Fruit fly (Drosophila melanogaster) whole organism, embryonic: ENCODE data around the gene CG7071.

Experiments used
- Abd-B ChIP-seq: fragments of 200-800 bp; sonication (Bioruptor generic); optimal IDR thresholded peaks from 2 replicates; lab custom pipeline; 2018; ENCODE audit warnings: missing biosample characterization, mild to moderate bottlenecking, missing genetic modification characterization, moderate library complexity
- CG12104 ChIP-seq: fragments of 200-800 bp; sonication (Bioruptor generic); optimal IDR thresholded peaks from 3 replicates; lab custom pipeline; 2016; ENCODE audit warnings: missing biosample characterization, missing genetic modification characterization
- CG12236 ChIP-seq: fragments of 200-800 bp; sonication (Bioruptor generic); optimal IDR thresholded peaks from 2 replicates; lab custom pipeline; 2016; ENCODE audit warnings: missing biosample characterization, missing genetic modification characterization
- CG13287 ChIP-seq: fragments of 200-800 bp; sonication (Bioruptor generic); IDR thresholded peaks from 2 replicates; pipeline ENCODE4 v1.3.6; 2022; ENCODE audit warnings: missing biosample characterization, missing genetic modification characterization; ENCODE audit not compliant: partially characterized antibody
- CG14667 ChIP-seq: fragments of 200-800 bp; sonication (Bioruptor generic); IDR thresholded peaks from 2 replicates; pipeline ENCODE4 v1.3.6; 2022; ENCODE audit warnings: missing biosample characterization, missing genetic modification characterization
- CG14860 ChIP-seq: fragments of 200-800 bp; sonication (Bioruptor generic); IDR thresholded peaks from 3 replicates; pipeline ENCODE4 v1.3.6; 2022; ENCODE audit warnings: missing biosample characterization, missing genetic modification characterization; ENCODE audit not compliant: partially characterized antibody
- CG17186 ChIP-seq: fragments of 200-800 bp; sonication (Bioruptor generic); optimal IDR thresholded peaks from 3 replicates; lab custom pipeline; 2017; ENCODE audit warnings: missing biosample characterization, missing genetic modification reagents, missing genetic modification characterization
- CG2120 ChIP-seq: fragments of 200-800 bp; sonication (Bioruptor generic); optimal IDR thresholded peaks from 3 replicates; lab custom pipeline; 2016; ENCODE audit warnings: missing biosample characterization, missing genetic modification characterization
- CG2678 ChIP-seq: fragments of 200-800 bp; sonication (Bioruptor generic); optimal IDR thresholded peaks from 3 replicates; lab custom pipeline; 2019; ENCODE audit warnings: missing biosample characterization, mild to moderate bottlenecking, missing genetic modification characterization, moderate library complexity
- CG30403 ChIP-seq: fragments of 200-800 bp; sonication (Bioruptor generic); optimal IDR thresholded peaks from 3 replicates; lab custom pipeline; 2016; ENCODE audit warnings: missing biosample characterization, missing genetic modification characterization
- CG31365 ChIP-seq: fragments of 200-800 bp; sonication (Bioruptor generic); optimal IDR thresholded peaks from 2 replicates; lab custom pipeline; 2018; ENCODE audit warnings: missing biosample characterization, mild to moderate bottlenecking, missing genetic modification characterization
- CG5953 ChIP-seq: fragments of 200-800 bp; sonication (Bioruptor generic); IDR thresholded peaks from 2 replicates; pipeline ENCODE4 v1.3.6; 2022; ENCODE audit warnings: missing biosample characterization, missing genetic modification characterization
- CG6254 ChIP-seq: fragments of 200-800 bp; sonication (Bioruptor generic); optimal IDR thresholded peaks from 3 replicates; lab custom pipeline; 2017; ENCODE audit warnings: mild to moderate bottlenecking, missing biosample characterization, missing genetic modification reagents, missing genetic modification characterization
- CG6765 ChIP-seq: fragments of 200-800 bp; sonication (Bioruptor generic); optimal IDR thresholded peaks from 3 replicates; lab custom pipeline; 2017; ENCODE audit warnings: missing biosample characterization, mild to moderate bottlenecking, missing genetic modification characterization
- CG7745 ChIP-seq: fragments of 200-800 bp; sonication (Bioruptor generic); optimal IDR thresholded peaks from 2 replicates; lab custom pipeline; 2018; ENCODE audit warnings: missing biosample characterization, mild to moderate bottlenecking, missing genetic modification characterization, moderate library complexity
- CG9609 ChIP-seq: fragments of 200-800 bp; sonication (Bioruptor generic); optimal IDR thresholded peaks from 3 replicates; lab custom pipeline; 2016; ENCODE audit warnings: missing biosample characterization, missing genetic modification characterization
- CG9727 ChIP-seq: fragments of 200-800 bp; sonication (Bioruptor generic); optimal IDR thresholded peaks from 3 replicates; lab custom pipeline; 2017; ENCODE audit warnings: missing biosample characterization, mild to moderate bottlenecking, missing genetic modification characterization
- CG9817 ChIP-seq: fragments of 200-800 bp; sonication (Bioruptor generic); optimal IDR thresholded peaks from 2 replicates; lab custom pipeline; 2018; ENCODE audit warnings: missing biosample characterization, mild to moderate bottlenecking, missing genetic modification characterization, moderate library complexity
- CrebB ChIP-seq: fragments of 200-800 bp; sonication (Bioruptor generic); optimal IDR thresholded peaks from 3 replicates; lab custom pipeline; 2018; ENCODE audit warnings: missing biosample characterization, mild to moderate bottlenecking, missing genetic modification characterization
- Dek ChIP-seq: fragments of 200-800 bp; sonication (Bioruptor generic); optimal IDR thresholded peaks from 3 replicates; lab custom pipeline; 2019; ENCODE audit warnings: missing biosample characterization, mild to moderate bottlenecking, missing genetic modification characterization, moderate library complexity
- Dfd ChIP-seq, 2 experiments: fragments of >200 bp; optimal IDR thresholded peaks; 2 replicates each; lab custom pipeline; 2017; ENCODE audit warnings: missing biosample characterization in 2 of 2, missing genetic modification characterization in 2 of 2
- Elba2 ChIP-seq: fragments of 200-800 bp; sonication (Bioruptor generic); optimal IDR thresholded peaks from 3 replicates; lab custom pipeline; 2016; ENCODE audit warnings: missing biosample characterization, missing genetic modification characterization
- Hey ChIP-seq: fragments of 200-800 bp; sonication (Bioruptor generic); optimal IDR thresholded peaks from 3 replicates; lab custom pipeline; 2018; ENCODE audit warnings: missing biosample characterization, mild to moderate bottlenecking, missing genetic modification characterization
- Hr3 ChIP-seq: fragments of 200-800 bp; sonication (Bioruptor generic); optimal IDR thresholded peaks from 3 replicates; lab custom pipeline; 2016; ENCODE audit warnings: missing biosample characterization, missing genetic modification characterization
- Myb ChIP-seq: fragments of 200-800 bp; sonication (Bioruptor generic); optimal IDR thresholded peaks from 2 replicates; lab custom pipeline; 2016; ENCODE audit warnings: missing biosample characterization, missing genetic modification characterization
- PHDP ChIP-seq: fragments of 200-800 bp; sonication (Bioruptor generic); optimal IDR thresholded peaks from 3 replicates; lab custom pipeline; 2018; ENCODE audit warnings: missing biosample characterization, mild to moderate bottlenecking, missing genetic modification characterization, moderate library complexity
- Scr ChIP-seq: fragments of 200-800 bp; sonication (Bioruptor generic); IDR thresholded peaks from 2 replicates; pipeline ENCODE4 v1.3.6; 2022; ENCODE audit warnings: missing biosample characterization, missing genetic modification characterization; ENCODE audit not compliant: partially characterized antibody
- Sox102F ChIP-seq: fragments of 200-800 bp; sonication (Bioruptor generic); optimal IDR thresholded peaks from 2 replicates; lab custom pipeline; 2018; ENCODE audit warnings: missing biosample characterization, mild to moderate bottlenecking, missing genetic modification characterization, moderate library complexity
- TFAM ChIP-seq: fragments of 200-800 bp; sonication (Bioruptor generic); optimal IDR thresholded peaks from 2 replicates; lab custom pipeline; 2017; ENCODE audit warnings: missing biosample characterization, missing genetic modification characterization, inconsistent platforms
- az2 ChIP-seq: fragments of 200-800 bp; sonication (Bioruptor generic); optimal IDR thresholded peaks from 3 replicates; lab custom pipeline; 2016; ENCODE audit warnings: missing biosample characterization, missing genetic modification characterization
- bcd ChIP-seq: fragments of 200-800 bp; sonication (Bioruptor generic); optimal IDR thresholded peaks from 2 replicates; lab custom pipeline; 2017; ENCODE audit warnings: missing biosample characterization, mild to moderate bottlenecking, missing genetic modification characterization
- ci ChIP-seq: fragments of 200-800 bp; sonication (Bioruptor generic); IDR thresholded peaks from 3 replicates; pipeline ENCODE4 v1.3.6; 2022; ENCODE audit warnings: missing biosample characterization, missing genetic modification characterization
- dimm ChIP-seq: fragments of 200-800 bp; sonication (Bioruptor generic); IDR thresholded peaks from 2 replicates; pipeline ENCODE4 v1.3.6; 2022; ENCODE audit warnings: missing biosample characterization, missing genetic modification characterization
- dmrt11E ChIP-seq: fragments of 200-800 bp; sonication (Bioruptor generic); optimal IDR thresholded peaks from 3 replicates; lab custom pipeline; 2018; ENCODE audit warnings: missing biosample characterization, mild to moderate bottlenecking, missing genetic modification characterization, moderate library complexity
- esg ChIP-seq: fragments of 200-800 bp; sonication (Bioruptor generic); conservative IDR thresholded peaks from 2 replicates; pipeline ENCODE4 v1.3.6; 2022; ENCODE audit warnings: missing biosample characterization, missing genetic modification characterization
- fd64A ChIP-seq: fragments of 200-800 bp; sonication (Bioruptor generic); optimal IDR thresholded peaks from 3 replicates; lab custom pipeline; 2018; ENCODE audit warnings: missing biosample characterization, mild to moderate bottlenecking, missing genetic modification characterization
- gcm2 ChIP-seq: fragments of 200-800 bp; sonication (Bioruptor generic); optimal IDR thresholded peaks from 2 replicates; lab custom pipeline; 2016; ENCODE audit warnings: missing biosample characterization, missing genetic modification characterization
- grau ChIP-seq: fragments of 200-800 bp; optimal IDR thresholded peaks from 3 replicates; lab custom pipeline; 2019; ENCODE audit warnings: missing biosample characterization, mild to moderate bottlenecking, missing genetic modification characterization, moderate library complexity
- gt ChIP-seq: fragments of 200-800 bp; sonication (Bioruptor generic); IDR thresholded peaks from 2 replicates; pipeline ENCODE4 v1.3.6; 2022; ENCODE audit warnings: missing biosample characterization, missing genetic modification characterization
- jumu ChIP-seq: fragments of 200-800 bp; sonication (Bioruptor generic); optimal IDR thresholded peaks from 3 replicates; lab custom pipeline; 2016; ENCODE audit warnings: missing biosample characterization, missing genetic modification characterization
- ken ChIP-seq: fragments of 200-800 bp; sonication (Bioruptor generic); IDR thresholded peaks from 3 replicates; pipeline ENCODE4 v1.3.6; 2022; ENCODE audit warnings: missing biosample characterization, missing genetic modification characterization
- kni ChIP-seq: fragments of 200-800 bp; sonication (Bioruptor generic); optimal IDR thresholded peaks from 3 replicates; lab custom pipeline; 2017; ENCODE audit warnings: mild to moderate bottlenecking, missing biosample characterization, missing genetic modification reagents, missing genetic modification characterization
- org-1 ChIP-seq: fragments of 200-800 bp; sonication (Bioruptor generic); optimal IDR thresholded peaks from 2 replicates; lab custom pipeline; 2017; ENCODE audit warnings: missing biosample characterization, missing genetic modification characterization
- pfk ChIP-seq: fragments of 200-800 bp; sonication (Bioruptor generic); optimal IDR thresholded peaks from 2 replicates; lab custom pipeline; 2018; ENCODE audit warnings: missing biosample characterization, mild to moderate bottlenecking, missing genetic modification characterization, moderate library complexity
- sob ChIP-seq: fragments of 200-800 bp; sonication (Bioruptor generic); IDR thresholded peaks from 2 replicates; pipeline ENCODE4 v1.3.6; 2022; ENCODE audit warnings: missing biosample characterization, missing genetic modification characterization
- tgo ChIP-seq: fragments of 200-800 bp; sonication (Bioruptor generic); IDR thresholded peaks from 3 replicates; pipeline ENCODE4 v1.3.6; 2022; ENCODE audit warnings: missing biosample characterization, missing genetic modification characterization
- trem ChIP-seq: fragments of 200-800 bp; optimal IDR thresholded peaks from 3 replicates; lab custom pipeline; 2019; ENCODE audit warnings: missing biosample characterization, mild to moderate bottlenecking, missing genetic modification characterization, moderate library complexity
- trh ChIP-seq: fragments of 200-800 bp; sonication (Bioruptor generic); optimal IDR thresholded peaks from 2 replicates; lab custom pipeline; 2016; ENCODE audit warnings: missing biosample characterization, missing genetic modification characterization
- yki ChIP-seq: fragments of >200 bp; optimal IDR thresholded peaks from 3 replicates; lab custom pipeline; 2018
- zf30C ChIP-seq: fragments of 200-800 bp; sonication (Bioruptor generic); optimal IDR thresholded peaks from 3 replicates; lab custom pipeline; 2018; ENCODE audit warnings: missing biosample characterization, mild to moderate bottlenecking, missing genetic modification characterization

CG7071 gene

dm6 chr3R:22362218-22362907, at the start of gene CG7071, which contains the start of the genes JMJD6 and Muted (continued):
- TF ChIP-seq CG2678 (peak; percentile 92), CG2120 (GFP tag; lab: Kevin White, UChicago) (peak; percentile 98), Sox102F (GFP tag; lab: Kevin White, UChicago) (peak; percentile 91), Scr (GFP tag; lab: Robert Waterston, UW) (peak; percentile 89), gt (GFP tag; lab: Robert Waterston, UW) (peak; percentile 73), CG5953 (peak; percentile 80), TFAM (GFP tag; lab: Kevin White, UChicago) (no peak), yki (lab: Kevin White, UChicago) (no peak), grau (tag; lab: Kevin White, UChicago) (peak; percentile 83), trem (tag; lab: Kevin White, UChicago) (peak; percentile 82), org-1 (GFP tag; lab: Kevin White, UChicago) (peak; percentile 54), Abd-B (GFP tag; lab: Kevin White, UChicago) (peak; percentile 92), bcd (GFP tag; lab: Kevin White, UChicago) (peak; percentile 90), Hr3 (peak; percentile 92), dimm (GFP tag; lab: Robert Waterston, UW) (peak; percentile 64; the same call in 1 of the 2 replicates), CG9609 (GFP tag; lab: Kevin White, UChicago) (peak; percentile 83), Dek (tag; lab: Kevin White, UChicago) (peak; percentile 91), CG6254 (GFP tag; lab: Kevin White, UChicago) (peak; percentile 62), CG9817 (tag; lab: Kevin White, UChicago) (peak; percentile 95), CG30403 (peak; percentile 96), fd64A (GFP tag; lab: Kevin White, UChicago) (peak; percentile 26), CrebB (tag; lab: Kevin White, UChicago) (peak; percentile 77), kni (GFP tag; lab: Kevin White, UChicago) (peak; percentile 84), CG13287 (GFP tag; lab: Robert Waterston, UW) (peak; percentile 94), CG31365 (tag; lab: Kevin White, UChicago) (peak; percentile 30), CG17186 (GFP tag; lab: Kevin White, UChicago) (peak; percentile 60), ci (peak; percentile 95), Dfd (GFP tag; optimal IDR thresholded peaks at IDR 0.05; lab: Kevin White, UChicago) (no peak), az2 (peak; percentile 94), CG7745 (tag; lab: Kevin White, UChicago) (peak; percentile 13), CG14860 (peak; percentile 58; the same call in 1 of the 3 replicates), ken (peak; percentile 92), Elba2 (GFP tag; lab: Kevin White, UChicago) (peak; percentile 78), dmrt11E (tag; lab: Kevin White, UChicago) (peak; percentile 86), tgo (GFP tag; lab: Robert Waterston, UW) (peak; percentile 87), CG12236 (GFP tag; lab: Kevin White, UChicago) (peak; percentile 57), Hey (tag; lab: Kevin White, UChicago) (peak; percentile 63), gcm2 (peak; percentile 65), CG6765 (GFP tag; lab: Kevin White, UChicago) (peak; percentile 81), esg (peak; percentile 85), CG12104 (GFP tag; lab: Kevin White, UChicago) (peak; percentile 91), CG9727 (GFP tag; lab: Kevin White, UChicago) (peak; percentile 89), trh (GFP tag; lab: Kevin White, UChicago) (peak; percentile 54), pfk (peak; percentile 97), jumu (peak; percentile 88), zf30C (GFP tag; lab: Kevin White, UChicago) (peak; percentile 9), Myb (GFP tag; lab: Kevin White, UChicago) (peak; percentile 71), CG14667 (GFP tag; lab: Robert Waterston, UW) (peak; percentile 89), PHDP (tag; lab: Kevin White, UChicago) (peak; percentile 92), sob (GFP tag; lab: Robert Waterston, UW) (peak; percentile 96)
